Worm (Caenorhabditis elegans) whole organism, L3 larva: ENCODE data around the gene frpr-18.

Experiments used
- R02D3.7 ChIP-seq: fragments of 150-350 bp; optimal IDR thresholded peaks from 2 replicates; lab custom pipeline; 2014; ENCODE audit warnings: missing biosample characterization, missing genetic modification characterization
- ZK546.5 ChIP-seq: sonication (generic microtip); optimal IDR thresholded peaks from 2 replicates; lab custom pipeline; 2017; ENCODE audit warnings: missing biosample characterization, missing genetic modification characterization
- aly-2 ChIP-seq: fragments of 150-350 bp; optimal IDR thresholded peaks from 2 replicates; lab custom pipeline; 2014; ENCODE audit warnings: missing biosample characterization, missing genetic modification characterization
- ama-1 ChIP-seq: fragments of 150-350 bp; optimal IDR thresholded peaks from 2 replicates; lab custom pipeline; 2018
- ceh-16 ChIP-seq: sonication (generic microtip); optimal IDR thresholded peaks from 2 replicates; lab custom pipeline; 2017; ENCODE audit warnings: missing biosample characterization, missing genetic modification characterization
- ceh-28 ChIP-seq: fragments of 150-350 bp; optimal IDR thresholded peaks from 2 replicates; lab custom pipeline; 2014; ENCODE audit warnings: missing biosample characterization, missing genetic modification reagents, missing genetic modification characterization
- ceh-82 ChIP-seq: fragments of 150-350 bp; optimal IDR thresholded peaks from 2 replicates; lab custom pipeline; 2014; ENCODE audit warnings: missing biosample characterization, missing genetic modification characterization
- ceh-9 ChIP-seq: sonication (generic microtip); optimal IDR thresholded peaks from 2 replicates; lab custom pipeline; 2018; ENCODE audit warnings: missing biosample characterization, missing genetic modification characterization
- egl-27 ChIP-seq: sonication (generic microtip); optimal IDR thresholded peaks from 4 replicates; lab custom pipeline; 2017; ENCODE audit warnings: missing biosample characterization, missing genetic modification reagents, missing genetic modification characterization
- egl-5 ChIP-seq: fragments of 150-350 bp; optimal IDR thresholded peaks from 2 replicates; lab custom pipeline; 2017; ENCODE audit warnings: missing biosample characterization, missing genetic modification reagents, missing genetic modification characterization, inconsistent platforms
- elt-1 ChIP-seq: fragments of 150-350 bp; optimal IDR thresholded peaks from 2 replicates; lab custom pipeline; 2014; ENCODE audit warnings: missing biosample characterization, missing genetic modification characterization
- elt-3 ChIP-seq, 3 experiments: fragments of 150-350 bp in 1 of 3; sonication (generic microtip) in 2 of 3; optimal IDR thresholded peaks; 2 replicates in 2 of 3; 4 replicates in 1 of 3; lab custom pipeline; 2014 to 2017; ENCODE audit warnings: missing biosample characterization in 3 of 3, missing genetic modification characterization in 3 of 3
- fkh-10 ChIP-seq: sonication (generic microtip); optimal IDR thresholded peaks from 2 replicates; lab custom pipeline; 2017; ENCODE audit warnings: missing biosample characterization, missing genetic modification reagents, missing genetic modification characterization
- fkh-2 ChIP-seq: fragments of 150-350 bp; optimal IDR thresholded peaks from 2 replicates; lab custom pipeline; 2014; ENCODE audit warnings: missing biosample characterization, missing genetic modification reagents, missing genetic modification characterization
- fos-1 ChIP-seq: fragments of 150-350 bp; optimal IDR thresholded peaks from 2 replicates; lab custom pipeline; 2014; ENCODE audit warnings: missing biosample characterization, missing genetic modification characterization
- hmg-11 ChIP-seq: sonication (generic microtip); optimal IDR thresholded peaks from 2 replicates; lab custom pipeline; 2016; ENCODE audit warnings: missing genetic modification characterization, missing compliant biosample characterization
- jun-1 ChIP-seq: fragments of 150-350 bp; optimal IDR thresholded peaks from 2 replicates; lab custom pipeline; 2014; ENCODE audit warnings: missing biosample characterization, missing genetic modification reagents, missing genetic modification characterization
- lin-15B ChIP-seq: fragments of 150-350 bp; optimal IDR thresholded peaks from 2 replicates; lab custom pipeline; 2014; ENCODE audit warnings: missing biosample characterization, missing genetic modification characterization
- lin-39 ChIP-seq: fragments of 150-350 bp; optimal IDR thresholded peaks from 2 replicates; lab custom pipeline; 2018; ENCODE audit warnings: missing biosample characterization, missing genetic modification reagents, missing genetic modification characterization
- lsy-12 ChIP-seq: sonication (generic microtip); optimal IDR thresholded peaks from 2 replicates; lab custom pipeline; 2016; ENCODE audit warnings: mild to moderate bottlenecking, missing genetic modification characterization, missing compliant biosample characterization
- mdl-1 ChIP-seq: fragments of 150-350 bp; optimal IDR thresholded peaks from 2 replicates; lab custom pipeline; 2014; ENCODE audit warnings: missing biosample characterization, missing genetic modification characterization
- mml-1 ChIP-seq: fragments of 150-350 bp; sonication (generic microtip); optimal IDR thresholded peaks from 3 replicates; lab custom pipeline; 2014; ENCODE audit warnings: missing biosample characterization, missing genetic modification characterization
- nfya-1 ChIP-seq: sonication (generic microtip); optimal IDR thresholded peaks from 2 replicates; lab custom pipeline; 2017; ENCODE audit warnings: missing genetic modification characterization, mild to moderate bottlenecking, missing compliant biosample characterization, antibody characterized with exemption, moderate library complexity; ENCODE audit not compliant: insufficient read depth
- nhr-11 ChIP-seq: fragments of 150-350 bp; optimal IDR thresholded peaks from 2 replicates; lab custom pipeline; 2014; ENCODE audit warnings: missing biosample characterization, missing genetic modification characterization
- nhr-12 ChIP-seq: fragments of 150-350 bp; optimal IDR thresholded peaks from 2 replicates; lab custom pipeline; 2014; ENCODE audit warnings: missing biosample characterization, missing genetic modification characterization
- nhr-23 ChIP-seq: fragments of 150-350 bp; optimal IDR thresholded peaks from 2 replicates; lab custom pipeline; 2014; ENCODE audit warnings: missing biosample characterization, missing genetic modification reagents, missing genetic modification characterization
- nhr-237 ChIP-seq: fragments of 150-350 bp; optimal IDR thresholded peaks from 2 replicates; lab custom pipeline; 2014; ENCODE audit warnings: missing biosample characterization, missing genetic modification characterization
- nhr-25 ChIP-seq: sonication (generic microtip); optimal IDR thresholded peaks from 2 replicates; lab custom pipeline; 2017; ENCODE audit warnings: missing biosample characterization, missing genetic modification characterization
- nhr-28 ChIP-seq: fragments of 150-350 bp; optimal IDR thresholded peaks from 2 replicates; lab custom pipeline; 2014; ENCODE audit warnings: missing biosample characterization, missing genetic modification characterization
- nhr-43 ChIP-seq: sonication (generic microtip); optimal IDR thresholded peaks from 2 replicates; lab custom pipeline; 2016; ENCODE audit warnings: mild to moderate bottlenecking, missing genetic modification characterization, missing compliant biosample characterization; ENCODE audit not compliant: poor library complexity, severe bottlenecking
- nhr-67 ChIP-seq: fragments of 150-350 bp; optimal IDR thresholded peaks from 2 replicates; lab custom pipeline; 2014; ENCODE audit warnings: missing biosample characterization, missing genetic modification characterization
- nhr-76 ChIP-seq: fragments of 150-350 bp; sonication (generic microtip); optimal IDR thresholded peaks from 5 replicates; lab custom pipeline; 2014; ENCODE audit warnings: missing biosample characterization, missing genetic modification characterization
- nhr-77 ChIP-seq: fragments of 150-350 bp; optimal IDR thresholded peaks from 2 replicates; lab custom pipeline; 2014; ENCODE audit warnings: missing biosample characterization, missing genetic modification characterization
- pha-4 ChIP-seq: fragments of 150-350 bp; optimal IDR thresholded peaks from 2 replicates; lab custom pipeline; 2014; ENCODE audit warnings: missing biosample characterization, missing genetic modification reagents, missing genetic modification characterization
- pqm-1 ChIP-seq: fragments of 150-350 bp; optimal IDR thresholded peaks from 2 replicates; lab custom pipeline; 2017; ENCODE audit warnings: missing biosample characterization, missing genetic modification characterization, inconsistent platforms
- sea-2 ChIP-seq: fragments of 150-350 bp; sonication (generic microtip); optimal IDR thresholded peaks from 4 replicates; lab custom pipeline; 2014; ENCODE audit warnings: missing biosample characterization, missing genetic modification reagents, missing genetic modification characterization
- skn-1 ChIP-seq: fragments of 150-350 bp; optimal IDR thresholded peaks from 2 replicates; lab custom pipeline; 2014; ENCODE audit warnings: missing biosample characterization, missing genetic modification characterization
- snpc-4 ChIP-seq: fragments of 150-350 bp; optimal IDR thresholded peaks from 2 replicates; lab custom pipeline; 2014; ENCODE audit warnings: missing biosample characterization, missing genetic modification characterization
- tbx-2 ChIP-seq: sonication (generic microtip); optimal IDR thresholded peaks from 2 replicates; lab custom pipeline; 2016; ENCODE audit warnings: mild to moderate bottlenecking, missing genetic modification characterization, missing compliant biosample characterization
- unc-39 ChIP-seq: sonication (generic microtip); optimal IDR thresholded peaks from 4 replicates; lab custom pipeline; 2017; ENCODE audit warnings: missing biosample characterization, missing genetic modification characterization
- unc-62 ChIP-seq: fragments of 150-350 bp; sonication (generic microtip); optimal IDR thresholded peaks from 4 replicates; lab custom pipeline; 2014; ENCODE audit warnings: missing biosample characterization, missing genetic modification reagents, missing genetic modification characterization
- zag-1 ChIP-seq: fragments of 150-350 bp; optimal IDR thresholded peaks from 2 replicates; lab custom pipeline; 2014; ENCODE audit warnings: missing biosample characterization, missing genetic modification characterization
- ztf-11 ChIP-seq: fragments of 150-350 bp; optimal IDR thresholded peaks from 2 replicates; lab custom pipeline; 2014; ENCODE audit warnings: missing biosample characterization, missing genetic modification characterization
- ztf-4 ChIP-seq: fragments of 150-350 bp; optimal IDR thresholded peaks from 2 replicates; lab custom pipeline; 2014; ENCODE audit warnings: missing biosample characterization, missing genetic modification characterization

Gene frpr-18

DNA sequence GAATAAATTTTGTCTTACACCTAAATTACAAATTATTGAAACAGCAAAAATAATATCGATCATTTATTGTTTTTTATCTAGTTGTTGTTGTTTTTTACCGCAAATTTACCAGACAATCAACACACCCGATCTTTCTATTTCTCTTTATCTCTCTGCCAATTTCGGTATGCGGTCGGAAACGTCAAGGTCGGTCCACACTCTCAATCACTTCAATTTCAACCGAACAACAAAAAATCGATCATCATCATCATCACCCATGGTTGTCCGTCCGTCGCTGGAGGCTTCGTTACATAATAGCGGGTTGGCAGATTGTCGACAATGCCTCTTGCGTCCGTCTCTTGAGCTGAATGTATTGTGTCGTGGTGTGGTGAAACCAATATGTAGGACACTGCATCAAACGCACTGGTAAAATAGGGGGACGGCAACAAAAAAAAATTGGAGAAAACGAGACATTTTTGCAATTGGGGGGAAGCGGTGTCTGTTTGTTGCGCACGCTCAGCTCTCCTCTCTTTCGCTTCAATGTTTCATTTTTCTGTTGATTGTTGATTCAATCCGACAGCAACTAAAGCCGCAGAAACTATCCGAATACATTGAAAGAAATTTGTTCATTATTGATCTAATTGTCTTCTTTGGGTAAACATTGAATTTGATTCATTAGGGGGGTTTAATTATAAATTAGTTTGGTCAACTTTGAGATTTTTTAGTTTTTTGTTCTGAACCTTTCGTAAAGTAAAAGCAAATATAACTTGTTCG lies 6.8 kb downstream of the frpr-18 start:
- TF ChIP-seq nhr-25 (peak; percentile 67), jun-1 (tag; lab: Kevin White, UChicago) (no peak), lin-39 (tag; lab: Kevin White, UChicago) (peak; percentile 10), pqm-1 (no peak), ama-1 (no peak), nhr-12 (tag; lab: Kevin White, UChicago) (no peak), unc-62 (GFP tag; lab: Kevin White, UChicago) (peak; percentile 21), elt-1 (tag; lab: Kevin White, UChicago) (peak; percentile 55), lin-15B (tag; lab: Kevin White, UChicago) (no peak), fkh-10 (GFP tag; lab: Kevin White, UChicago) (no peak), ceh-82 (tag; lab: Kevin White, UChicago) (no peak), ztf-11 (no peak), ceh-28 (tag; lab: Kevin White, UChicago) (peak; percentile 39), unc-39 (tag; lab: Kevin White, UChicago) (no peak), R02D3.7 (no peak), tbx-2 (no peak), snpc-4 (tag; lab: Kevin White, UChicago) (no peak), nhr-237 (tag; lab: Kevin White, UChicago) (no peak), egl-27 (tag; lab: Kevin White, UChicago) (peak; percentile 1), zag-1 (tag; lab: Kevin White, UChicago) (no peak), ceh-9 (tag; lab: Kevin White, UChicago) (no peak), nhr-11 (tag; lab: Kevin White, UChicago) (no peak), nhr-43 (tag; lab: Kevin White, UChicago) (no peak), pha-4 (tag; lab: Kevin White, UChicago) (peak; percentile 86), fos-1 (tag; lab: Kevin White, UChicago) (no peak), nhr-23 (tag; lab: Kevin White, UChicago) (no peak), elt-3 (tag; optimal IDR thresholded peaks at IDR 0.05; lab: Kevin White, UChicago) (no peak), nhr-77 (tag; lab: Kevin White, UChicago) (no peak), ZK546.5 (no peak), hmg-11 (tag; lab: Kevin White, UChicago) (peak; percentile 25), nhr-67 (tag; lab: Kevin White, UChicago) (no peak), lsy-12 (no peak), nhr-76 (tag; lab: Kevin White, UChicago) (no peak), ceh-16 (tag; lab: Kevin White, UChicago) (no peak), sea-2 (no peak), ztf-4 (tag; lab: Kevin White, UChicago) (no peak), nhr-28 (tag; lab: Kevin White, UChicago) (no peak), mdl-1 (tag; lab: Kevin White, UChicago) (no peak)

DNA sequence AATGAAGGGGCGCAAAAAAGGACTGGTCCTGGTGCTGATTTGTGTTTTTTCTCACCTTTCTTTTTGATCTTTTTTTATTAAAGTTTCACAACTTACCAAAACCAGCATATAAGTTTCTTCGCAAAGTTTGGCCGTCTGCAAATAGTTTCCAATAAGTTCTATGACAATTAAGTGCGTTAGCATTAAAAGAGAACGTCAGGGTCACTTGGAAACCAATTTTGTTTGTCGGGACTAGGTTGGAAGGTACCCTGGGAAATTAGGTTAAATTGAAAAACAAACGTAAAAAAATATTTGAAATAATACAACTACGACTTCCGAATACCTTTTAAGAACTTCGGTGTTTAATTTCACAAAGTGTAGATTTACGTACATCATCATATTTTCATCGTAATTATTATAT lies 8.5 kb downstream of the frpr-18 start:
- no peak for TF ChIP-seq egl-27 (tag; lab: Kevin White, UChicago)

DNA sequence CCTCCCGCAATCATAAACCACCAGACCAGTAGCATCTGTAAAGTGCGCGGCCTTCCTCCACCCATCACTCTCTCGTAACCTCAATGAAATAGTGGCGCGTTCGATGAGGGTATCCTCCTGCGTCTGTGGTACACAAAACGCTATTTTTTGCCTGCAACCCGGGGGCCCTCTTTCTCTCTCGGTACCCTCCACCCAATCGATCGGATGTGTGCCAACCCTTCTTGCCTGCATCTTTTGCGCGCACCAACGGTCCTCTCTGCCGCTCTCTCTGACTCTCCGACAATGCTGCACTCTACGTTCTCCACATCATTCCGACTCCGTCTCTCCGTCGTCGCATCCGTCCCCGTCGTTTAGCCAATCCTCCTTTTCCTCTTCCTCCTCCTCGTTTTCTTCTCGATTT lies 9.4 kb downstream of the frpr-18 start:
- no peak for TF ChIP-seq nhr-12 (tag; lab: Kevin White, UChicago)
- TF ChIP-seq fkh-10 (GFP tag; lab: Kevin White, UChicago), result peak; percentile 83
- TF ChIP-seq egl-27 (tag; lab: Kevin White, UChicago), result no peak
- no peak for TF ChIP-seq nhr-28 (tag; lab: Kevin White, UChicago)
- no peak for TF ChIP-seq nhr-237 (tag; lab: Kevin White, UChicago)
- TF ChIP-seq nhr-77 (tag; lab: Kevin White, UChicago), result no peak
- peak; percentile 93 for TF ChIP-seq hmg-11 (tag; lab: Kevin White, UChicago)
- TF ChIP-seq elt-1 (tag; lab: Kevin White, UChicago), result no peak
- peak; percentile 88 for TF ChIP-seq nfya-1 (tag; lab: Kevin White, UChicago)
- TF ChIP-seq nhr-43 (tag; lab: Kevin White, UChicago), result peak; percentile 53
- TF ChIP-seq mml-1 (tag; lab: Kevin White, UChicago), result no peak
- TF ChIP-seq fos-1 (tag; lab: Kevin White, UChicago), result no peak
- TF ChIP-seq ceh-28 (tag; lab: Kevin White, UChicago), result peak; percentile 87
- TF ChIP-seq ZK546.5, result no peak
- no peak for TF ChIP-seq ztf-11
- TF ChIP-seq lsy-12, result peak; percentile 41
- TF ChIP-seq unc-39 (tag; lab: Kevin White, UChicago), result no peak
- TF ChIP-seq sea-2, result peak; percentile 82
- peak; percentile 68 for TF ChIP-seq pha-4 (tag; lab: Kevin White, UChicago)
- peak; percentile 22 for TF ChIP-seq skn-1 (tag; lab: Kevin White, UChicago)
- no peak for TF ChIP-seq nhr-76 (tag; lab: Kevin White, UChicago)
- no peak for TF ChIP-seq zag-1 (tag; lab: Kevin White, UChicago)
- TF ChIP-seq lin-39 (tag; lab: Kevin White, UChicago), result peak; percentile 83
- peak; percentile 52 for TF ChIP-seq lin-15B (tag; lab: Kevin White, UChicago)
- TF ChIP-seq tbx-2, result peak; percentile 75
- TF ChIP-seq jun-1 (tag; lab: Kevin White, UChicago), result peak; percentile 29
- TF ChIP-seq aly-2 (tag; lab: Kevin White, UChicago), result no peak
- no peak for TF ChIP-seq nhr-11 (tag; lab: Kevin White, UChicago)
- no peak for TF ChIP-seq ztf-4 (tag; lab: Kevin White, UChicago)
- no peak for TF ChIP-seq ama-1
- no peak for TF ChIP-seq unc-62 (GFP tag; lab: Kevin White, UChicago)
- no peak for TF ChIP-seq fkh-2 (tag; lab: Kevin White, UChicago)
- no peak for TF ChIP-seq ceh-9 (tag; lab: Kevin White, UChicago)
- no peak for TF ChIP-seq elt-3 (tag; optimal IDR thresholded peaks at IDR 0.05; lab: Kevin White, UChicago)
- TF ChIP-seq egl-5 (tag; lab: Kevin White, UChicago), result peak; percentile 53
- TF ChIP-seq ceh-16 (tag; lab: Kevin White, UChicago), result no peak
- peak; percentile 10 for TF ChIP-seq mdl-1 (tag; lab: Kevin White, UChicago)
